Worm (Caenorhabditis elegans) whole organism, midembryonic: ENCODE measurements around the gene F35A5.2.

Experiments used
- T22C8.4 ChIP-seq: fragments of 200-800 bp; sonication (Bioruptor generic); IDR thresholded peaks from 2 replicates; pipeline ENCODE4 v1.3.6; 2022; ENCODE audit warnings: missing genetic modification characterization, missing compliant biosample characterization
- cog-1 ChIP-seq: sonication (generic microtip); optimal IDR thresholded peaks from 2 replicates; lab custom pipeline; 2016; ENCODE audit warnings: missing genetic modification characterization, missing compliant biosample characterization
- flt-1 ChIP-seq: fragments of 200-800 bp; sonication (Bioruptor generic); IDR thresholded peaks from 2 replicates; pipeline ENCODE4 v1.3.6; 2022; ENCODE audit warnings: missing genetic modification characterization, missing compliant biosample characterization
- klf-2 ChIP-seq: fragments of 200-800 bp; sonication (Bioruptor generic); conservative IDR thresholded peaks from 2 replicates; pipeline ENCODE4 v1.3.6; 2022; ENCODE audit warnings: missing genetic modification reagents, missing genetic modification characterization, missing compliant biosample characterization
- med-1 ChIP-seq: sonication (generic microtip); optimal IDR thresholded peaks from 2 replicates; lab custom pipeline; 2017; ENCODE audit warnings: missing genetic modification characterization, mild to moderate bottlenecking, missing compliant biosample characterization, antibody characterized with exemption, missing genetic modification reagents; ENCODE audit not compliant: insufficient read depth
- ref-1 ChIP-seq: fragments of 200-800 bp; sonication (Bioruptor generic); conservative IDR thresholded peaks from 2 replicates; pipeline ENCODE4 v1.3.6; 2022; ENCODE audit warnings: missing genetic modification reagents, missing genetic modification characterization, missing compliant biosample characterization
- tab-1 ChIP-seq: fragments of 200-800 bp; sonication (Bioruptor generic); IDR thresholded peaks from 2 replicates; pipeline ENCODE4 v1.3.6; 2022; ENCODE audit warnings: missing genetic modification characterization, missing compliant biosample characterization
- ztf-23 ChIP-seq: fragments of 200-800 bp; sonication (Bioruptor generic); IDR thresholded peaks from 2 replicates; pipeline ENCODE4 v1.3.6; 2022; ENCODE audit warnings: missing genetic modification reagents, missing genetic modification characterization, missing compliant biosample characterization
- ztf-29 ChIP-seq: fragments of 200-800 bp; sonication (Bioruptor generic); IDR thresholded peaks from 2 replicates; pipeline ENCODE4 v1.3.6; 2022; ENCODE audit warnings: missing genetic modification reagents, missing genetic modification characterization, missing compliant biosample characterization

The F35A5.2 gene

ce11 chrX:3804837-3805236 is at the start of gene F35A5.2:
Gene F35A5.2 (plus strand): TSS chrX:3805137.
- TF ChIP-seq flt-1 (GFP tag; lab: Robert Waterston, UW) (no peak), klf-2 (no peak), T22C8.4 (GFP tag; lab: Robert Waterston, UW) (no peak), med-1 (no peak), tab-1 (GFP tag; lab: Robert Waterston, UW) (no peak), ztf-29 (GFP tag; lab: Robert Waterston, UW) (no peak), ztf-23 (GFP tag; lab: Robert Waterston, UW) (no peak)

ce11 chrX:3755753-3756152 is 49.2 kb upstream of the F35A5.2 start:
- TF ChIP-seq med-1 (no peak), klf-2 (no peak), tab-1 (GFP tag; lab: Robert Waterston, UW) (no peak), ztf-29 (GFP tag; lab: Robert Waterston, UW) (no peak), ztf-23 (GFP tag; lab: Robert Waterston, UW) (no peak)

- TF ChIP-seq ztf-23 (GFP tag; lab: Robert Waterston, UW) (no peak), ref-1 (GFP tag; lab: Robert Waterston, UW) (no peak)
Measured at ce11 chrX:3756238-3756637, 48.7 kb upstream of the F35A5.2 start.

ce11 chrX:3758399-3758798 is 46.5 kb upstream of the F35A5.2 start, which contains the start of gene T14G12.12:
Gene T14G12.12 (minus strand): TSS chrX:3758499.
- TF ChIP-seq ztf-23 (GFP tag; lab: Robert Waterston, UW) (no peak), flt-1 (GFP tag; lab: Robert Waterston, UW) (no peak), med-1 (no peak), ztf-29 (GFP tag; lab: Robert Waterston, UW) (no peak), klf-2 (no peak)

ce11 chrX:3759345-3759744 is 45.6 kb upstream of the F35A5.2 start, which contains the start of gene T14G12.6:
Gene T14G12.6 (minus strand): TSS chrX:3759445.
- TF ChIP-seq ztf-23 (GFP tag; lab: Robert Waterston, UW) (no peak), T22C8.4 (GFP tag; lab: Robert Waterston, UW) (no peak), med-1 (no peak), tab-1 (GFP tag; lab: Robert Waterston, UW) (no peak), ref-1 (GFP tag; lab: Robert Waterston, UW) (no peak), klf-2 (no peak), cog-1 (tag; lab: Kevin White, UChicago) (no peak), ztf-29 (GFP tag; lab: Robert Waterston, UW) (no peak), flt-1 (GFP tag; lab: Robert Waterston, UW) (no peak)

- no peak for TF ChIP-seq med-1
- no peak for TF ChIP-seq ref-1 (GFP tag; lab: Robert Waterston, UW)
- TF ChIP-seq cog-1 (tag; lab: Kevin White, UChicago) = no peak
- TF ChIP-seq ztf-23 (GFP tag; lab: Robert Waterston, UW) = no peak
- no peak for TF ChIP-seq T22C8.4 (GFP tag; lab: Robert Waterston, UW)
- no peak for TF ChIP-seq klf-2
- TF ChIP-seq flt-1 (GFP tag; lab: Robert Waterston, UW) = no peak
- 0 out of 2 replicates have a peak, but pooled peaks have one; percentile 44 for TF ChIP-seq tab-1 (GFP tag; lab: Robert Waterston, UW)
Measured at ce11 chrX:3759820-3760219, 45.1 kb upstream of the F35A5.2 start.

ce11 chrX:3762410-3762809 is 42.5 kb upstream of the F35A5.2 start, which contains the start of gene T14G12.11:
Gene T14G12.11 (minus strand): TSS chrX:3762547.
- TF ChIP-seq klf-2 (no peak), ztf-29 (GFP tag; lab: Robert Waterston, UW) (no peak), cog-1 (tag; lab: Kevin White, UChicago) (no peak), tab-1 (GFP tag; lab: Robert Waterston, UW) (no peak), ref-1 (GFP tag; lab: Robert Waterston, UW) (no peak), ztf-23 (GFP tag; lab: Robert Waterston, UW) (no peak), med-1 (no peak), T22C8.4 (GFP tag; lab: Robert Waterston, UW) (no peak), flt-1 (GFP tag; lab: Robert Waterston, UW) (no peak)

- TF ChIP-seq ztf-29 (GFP tag; lab: Robert Waterston, UW) = no peak
- no peak for TF ChIP-seq ztf-23 (GFP tag; lab: Robert Waterston, UW)
- TF ChIP-seq cog-1 (tag; lab: Kevin White, UChicago) = no peak
- TF ChIP-seq med-1 = no peak
Measured at ce11 chrX:3764295-3764694, 40.6 kb upstream of the F35A5.2 start, which contains the start of gene F47B7.3. Gene F47B7.3 (minus strand): TSS chrX:3764395.

- TF ChIP-seq ref-1 (GFP tag; lab: Robert Waterston, UW) (no peak), flt-1 (GFP tag; lab: Robert Waterston, UW) (no peak), cog-1 (tag; lab: Kevin White, UChicago) (no peak), med-1 (no peak), T22C8.4 (GFP tag; lab: Robert Waterston, UW) (no peak), tab-1 (GFP tag; lab: Robert Waterston, UW) (no peak), klf-2 (no peak), ztf-23 (GFP tag; lab: Robert Waterston, UW) (no peak), ztf-29 (GFP tag; lab: Robert Waterston, UW) (no peak)
Measured at ce11 chrX:3766552-3766951, 38.4 kb upstream of the F35A5.2 start, which contains the start of gene F47B7.4. Gene F47B7.4 (minus strand): TSS chrX:3766652.

- TF ChIP-seq T22C8.4 (GFP tag; lab: Robert Waterston, UW) (no peak), cog-1 (tag; lab: Kevin White, UChicago) (no peak), ztf-23 (GFP tag; lab: Robert Waterston, UW) (no peak), med-1 (no peak), flt-1 (GFP tag; lab: Robert Waterston, UW) (no peak), tab-1 (GFP tag; lab: Robert Waterston, UW) (no peak), ztf-29 (GFP tag; lab: Robert Waterston, UW) (no peak), ref-1 (GFP tag; lab: Robert Waterston, UW) (no peak)
Measured at ce11 chrX:3768717-3769116, 36.2 kb upstream of the F35A5.2 start, which contains the start of gene F47B7.5. Gene F47B7.5 (minus strand): TSS chrX:3768817.
